Worm (Caenorhabditis elegans): ENCODE results near the gene C17C3.15.

DNA sequence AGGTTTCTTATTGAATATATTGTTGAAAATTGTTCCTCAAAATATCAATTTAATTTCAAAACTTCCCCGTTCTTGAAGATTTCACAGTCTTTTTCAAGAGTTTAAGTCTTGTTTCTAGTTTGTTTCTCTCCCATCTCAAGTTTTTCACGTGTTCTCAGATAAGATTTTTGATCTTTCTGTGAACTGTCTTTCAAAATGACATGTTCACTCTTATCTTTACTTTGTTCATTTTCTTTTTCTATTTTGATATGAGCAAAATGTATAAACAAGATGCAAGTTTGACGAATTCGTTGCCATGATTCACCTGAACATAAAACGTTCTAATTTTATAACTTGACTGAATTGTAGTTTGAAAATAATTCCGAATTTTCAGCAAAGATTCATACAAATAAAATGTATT is 15.7 kb upstream of the C17C3.15 start:
- TF ChIP-seq hlh-30 (tag; optimal IDR thresholded peaks at IDR 0.05; ENCODE audit: insufficient read depth) (no peak), ceh-48 (tag; optimal IDR thresholded peaks at IDR 0.05) (no peak), nfya-1 (tag; optimal IDR thresholded peaks at IDR 0.05) (no peak), pqm-1 (tag; optimal IDR thresholded peaks at IDR 0.05) (no peak), dve-1 (tag; optimal IDR thresholded peaks at IDR 0.05) (no peak), rnt-1 (tag; optimal IDR thresholded peaks at IDR 0.05) (no peak), ceh-19 (GFP tag; optimal IDR thresholded peaks at IDR 0.05) (no peak), unc-3 (GFP tag; conservative IDR thresholded peaks at IDR 0.05) (no peak), unc-3 (tag; optimal IDR thresholded peaks at IDR 0.05) (no peak), tbx-2 (tag; optimal IDR thresholded peaks at IDR 0.05) (no peak), C38D4.7 (GFP tag; optimal IDR thresholded peaks at IDR 0.05) (no peak), lin-11 (tag; optimal IDR thresholded peaks at IDR 0.05) (no peak)

Measured in whole organism, late embryonic.